Fruit fly (Drosophila melanogaster) whole organism, embryonic: ENCODE data around the gene PolG2.
A peak's percentile ranks its signal among the peaks of the same experiment; 100 is the strongest.

Source experiments
- B-H2 ChIP-seq: fragments of 200-800 bp; sonication (Bioruptor generic); optimal IDR thresholded peaks from 2 replicates; lab custom pipeline; 2018; ENCODE audit warnings: missing biosample characterization, mild to moderate bottlenecking, missing genetic modification characterization
- Bteb2 ChIP-seq: fragments of 200-800 bp; sonication (Bioruptor generic); optimal IDR thresholded peaks from 2 replicates; lab custom pipeline; 2016; ENCODE audit warnings: missing biosample characterization, missing genetic modification characterization
- CG10147 ChIP-seq: fragments of 200-800 bp; sonication (Bioruptor generic); optimal IDR thresholded peaks from 2 replicates; lab custom pipeline; 2019; ENCODE audit warnings: missing biosample characterization, mild to moderate bottlenecking, missing genetic modification characterization, moderate library complexity
- CG10366 ChIP-seq: fragments of 200-800 bp; sonication (Bioruptor generic); IDR thresholded peaks from 2 replicates; pipeline ENCODE4 v1.3.6; 2022; ENCODE audit warnings: missing biosample characterization, missing genetic modification characterization
- CG10979 ChIP-seq: fragments of 200-800 bp; sonication (Bioruptor generic); optimal IDR thresholded peaks from 2 replicates; lab custom pipeline; 2018; ENCODE audit warnings: missing biosample characterization, mild to moderate bottlenecking, missing genetic modification characterization, moderate library complexity
- CG13123 ChIP-seq: fragments of 200-800 bp; sonication (Bioruptor generic); optimal IDR thresholded peaks from 2 replicates; lab custom pipeline; 2016; ENCODE audit warnings: missing biosample characterization, missing genetic modification characterization
- CG14860 ChIP-seq: fragments of 200-800 bp; sonication (Bioruptor generic); IDR thresholded peaks from 3 replicates; pipeline ENCODE4 v1.3.6; 2022; ENCODE audit warnings: missing biosample characterization, missing genetic modification characterization; ENCODE audit not compliant: partially characterized antibody
- CG15269 ChIP-seq: fragments of 200-800 bp; sonication (Bioruptor generic); optimal IDR thresholded peaks from 2 replicates; lab custom pipeline; 2018; ENCODE audit warnings: missing biosample characterization, mild to moderate bottlenecking, missing genetic modification characterization, moderate library complexity
- CG15479 ChIP-seq: fragments of 200-800 bp; sonication (Bioruptor generic); optimal IDR thresholded peaks from 3 replicates; lab custom pipeline; 2019; ENCODE audit warnings: missing biosample characterization, mild to moderate bottlenecking, missing genetic modification characterization, moderate library complexity
- CG1647 ChIP-seq: fragments of 200-800 bp; sonication (Bioruptor generic); optimal IDR thresholded peaks from 3 replicates; lab custom pipeline; 2016; ENCODE audit warnings: missing biosample characterization, missing genetic modification characterization
- CG16815 ChIP-seq: fragments of 200-800 bp; sonication (Bioruptor generic); optimal IDR thresholded peaks from 3 replicates; lab custom pipeline; 2017; ENCODE audit warnings: missing biosample characterization, mild to moderate bottlenecking, missing genetic modification characterization
- CG17385 ChIP-seq: fragments of 200-800 bp; sonication (Bioruptor generic); optimal IDR thresholded peaks from 3 replicates; lab custom pipeline; 2018; ENCODE audit warnings: missing biosample characterization, mild to moderate bottlenecking, missing genetic modification characterization
- CG2678 ChIP-seq: fragments of 200-800 bp; sonication (Bioruptor generic); optimal IDR thresholded peaks from 3 replicates; lab custom pipeline; 2019; ENCODE audit warnings: missing biosample characterization, mild to moderate bottlenecking, missing genetic modification characterization, moderate library complexity
- CG3281 ChIP-seq: fragments of 200-800 bp; sonication (Bioruptor generic); optimal IDR thresholded peaks from 3 replicates; lab custom pipeline; 2017; ENCODE audit warnings: missing biosample characterization, mild to moderate bottlenecking, missing genetic modification characterization
- CG3995 ChIP-seq: fragments of 200-800 bp; sonication (Bioruptor generic); optimal IDR thresholded peaks from 3 replicates; lab custom pipeline; 2016; ENCODE audit warnings: missing biosample characterization, missing genetic modification characterization
- CG6272 ChIP-seq: fragments of 200-800 bp; sonication (Bioruptor generic); IDR thresholded peaks from 2 replicates; pipeline ENCODE4 v1.3.6; 2022; ENCODE audit warnings: missing biosample characterization, missing genetic modification characterization
- CG6854 ChIP-seq: fragments of 200-800 bp; sonication (Bioruptor generic); optimal IDR thresholded peaks from 3 replicates; lab custom pipeline; 2017; ENCODE audit warnings: missing biosample characterization, mild to moderate bottlenecking, missing genetic modification characterization
- CG7556 ChIP-seq: fragments of 200-800 bp; sonication (Bioruptor generic); optimal IDR thresholded peaks from 2 replicates; lab custom pipeline; 2017; ENCODE audit warnings: missing biosample characterization, mild to moderate bottlenecking, missing genetic modification characterization
- CG7745 ChIP-seq: fragments of 200-800 bp; sonication (Bioruptor generic); optimal IDR thresholded peaks from 2 replicates; lab custom pipeline; 2018; ENCODE audit warnings: missing biosample characterization, mild to moderate bottlenecking, missing genetic modification characterization, moderate library complexity
- CG7963 ChIP-seq: fragments of 200-800 bp; sonication (Bioruptor generic); IDR thresholded peaks from 3 replicates; pipeline ENCODE4 v1.3.6; 2022; ENCODE audit warnings: missing biosample characterization, missing genetic modification characterization; ENCODE audit not compliant: partially characterized antibody
- CG9727 ChIP-seq: fragments of 200-800 bp; sonication (Bioruptor generic); optimal IDR thresholded peaks from 3 replicates; lab custom pipeline; 2017; ENCODE audit warnings: missing biosample characterization, mild to moderate bottlenecking, missing genetic modification characterization
- CG9932 ChIP-seq: fragments of 200-800 bp; sonication (Bioruptor generic); IDR thresholded peaks from 2 replicates; pipeline ENCODE4 v1.3.6; 2022; ENCODE audit warnings: missing biosample characterization, missing genetic modification characterization
- CoRest ChIP-seq: fragments of 200-800 bp; sonication (Bioruptor generic); optimal IDR thresholded peaks from 3 replicates; lab custom pipeline; 2018; ENCODE audit warnings: missing biosample characterization, mild to moderate bottlenecking, missing genetic modification characterization, moderate library complexity
- CrebB ChIP-seq: fragments of 200-800 bp; sonication (Bioruptor generic); optimal IDR thresholded peaks from 3 replicates; lab custom pipeline; 2018; ENCODE audit warnings: missing biosample characterization, mild to moderate bottlenecking, missing genetic modification characterization
- HLH3B ChIP-seq: fragments of 200-800 bp; sonication (Bioruptor generic); IDR thresholded peaks from 2 replicates; pipeline ENCODE4 v1.3.6; 2022; ENCODE audit warnings: missing biosample characterization, missing genetic modification characterization
- Max ChIP-seq: fragments of 200-800 bp; sonication (Bioruptor generic); optimal IDR thresholded peaks from 2 replicates; lab custom pipeline; 2016; ENCODE audit warnings: missing biosample characterization, mild to moderate bottlenecking, missing genetic modification characterization
- Opbp ChIP-seq: fragments of 200-800 bp; sonication (Bioruptor generic); IDR thresholded peaks from 3 replicates; pipeline ENCODE4 v1.3.6; 2022; ENCODE audit warnings: missing biosample characterization, missing genetic modification characterization; ENCODE audit not compliant: partially characterized antibody
- PHDP ChIP-seq: fragments of 200-800 bp; sonication (Bioruptor generic); optimal IDR thresholded peaks from 3 replicates; lab custom pipeline; 2018; ENCODE audit warnings: missing biosample characterization, mild to moderate bottlenecking, missing genetic modification characterization, moderate library complexity
- Sin3A ChIP-seq: fragments of >200 bp; optimal IDR thresholded peaks from 2 replicates; lab custom pipeline; 2018
- Xbp1 ChIP-seq: fragments of 200-800 bp; sonication (Bioruptor generic); optimal IDR thresholded peaks from 3 replicates; lab custom pipeline; 2016; ENCODE audit warnings: missing biosample characterization, mild to moderate bottlenecking, missing genetic modification characterization
- ac ChIP-seq: fragments of 200-800 bp; sonication (Bioruptor generic); optimal IDR thresholded peaks from 3 replicates; lab custom pipeline; 2017; ENCODE audit warnings: missing biosample characterization, mild to moderate bottlenecking, missing genetic modification characterization
- ash1 ChIP-seq: fragments of 200-800 bp; sonication (Bioruptor generic); optimal IDR thresholded peaks from 2 replicates; lab custom pipeline; 2018; ENCODE audit warnings: missing biosample characterization, mild to moderate bottlenecking, missing genetic modification characterization
- br ChIP-seq: fragments of >200 bp; optimal IDR thresholded peaks from 2 replicates; lab custom pipeline; 2017
- caup ChIP-seq: fragments of 200-800 bp; sonication (Bioruptor generic); optimal IDR thresholded peaks from 3 replicates; lab custom pipeline; 2017; ENCODE audit warnings: missing biosample characterization, mild to moderate bottlenecking, missing genetic modification characterization, moderate library complexity; ENCODE audit not compliant: severe bottlenecking
- cwo ChIP-seq: fragments of 200-800 bp; sonication (Bioruptor generic); optimal IDR thresholded peaks from 3 replicates; lab custom pipeline; 2017; ENCODE audit warnings: missing biosample characterization, missing genetic modification characterization, mild to moderate bottlenecking, moderate library complexity, missing genetic modification reagents
- fd3F ChIP-seq: fragments of 200-800 bp; sonication (Bioruptor generic); optimal IDR thresholded peaks from 2 replicates; lab custom pipeline; 2018; ENCODE audit warnings: missing biosample characterization, mild to moderate bottlenecking, missing genetic modification characterization, moderate library complexity
- hth ChIP-seq: fragments of >200 bp; optimal IDR thresholded peaks from 2 replicates; lab custom pipeline; 2017; ENCODE audit warnings: inconsistent platforms
- mirr ChIP-seq: fragments of 200-800 bp; sonication (Bioruptor generic); optimal IDR thresholded peaks from 3 replicates; lab custom pipeline; 2018; ENCODE audit warnings: missing biosample characterization, mild to moderate bottlenecking, missing genetic modification characterization
- prd ChIP-seq, 3 experiments: fragments of >200 bp in 2 of 3; fragments of 200-800 bp in 1 of 3; sonication (Bioruptor generic) in 1 of 3; optimal IDR thresholded peaks in 2 of 3; IDR thresholded peaks in 1 of 3; 2 replicates in 2 of 3; 3 replicates in 1 of 3; pipeline versions ENCODE4 v1.3.6 to Lab custom; 2017 to 2022; ENCODE audit warnings: missing biosample characterization in 1 of 3, missing genetic modification characterization in 1 of 3
- sc ChIP-seq, 3 experiments: fragments of >200 bp in 2 of 3; fragments of 200-800 bp in 1 of 3; sonication (Bioruptor generic) in 1 of 3; optimal IDR thresholded peaks; 2 replicates in 2 of 3; 3 replicates in 1 of 3; lab custom pipeline; 2017; ENCODE audit warnings: mild to moderate bottlenecking in 1 of 3, missing biosample characterization in 1 of 3, missing genetic modification characterization in 1 of 3, missing genetic modification reagents in 1 of 3
- schlank ChIP-seq: fragments of 200-800 bp; sonication (Bioruptor generic); optimal IDR thresholded peaks from 2 replicates; lab custom pipeline; 2018; ENCODE audit warnings: missing biosample characterization, mild to moderate bottlenecking, missing genetic modification characterization
- shn ChIP-seq: fragments of 200-800 bp; sonication (Bioruptor generic); optimal IDR thresholded peaks from 3 replicates; lab custom pipeline; 2016; ENCODE audit warnings: missing biosample characterization, missing genetic modification characterization
- slp2 ChIP-seq: fragments of 200-800 bp; sonication (Bioruptor generic); optimal IDR thresholded peaks from 2 replicates; lab custom pipeline; 2016; ENCODE audit warnings: missing biosample characterization, missing genetic modification characterization
- ssp ChIP-seq: fragments of 200-800 bp; sonication (Bioruptor generic); IDR thresholded peaks from 2 replicates; pipeline ENCODE4 v1.3.6; 2022; ENCODE audit warnings: missing biosample characterization, missing genetic modification characterization
- unc-4 ChIP-seq: fragments of 200-800 bp; sonication (Bioruptor generic); IDR thresholded peaks from 2 replicates; pipeline ENCODE4 v1.3.6; 2022; ENCODE audit warnings: missing biosample characterization, missing genetic modification characterization; ENCODE audit not compliant: partially characterized antibody
- wek ChIP-seq: fragments of 200-800 bp; sonication (Bioruptor generic); optimal IDR thresholded peaks from 3 replicates; lab custom pipeline; 2018; ENCODE audit warnings: missing biosample characterization, mild to moderate bottlenecking, missing genetic modification characterization, moderate library complexity
- yki ChIP-seq: fragments of >200 bp; optimal IDR thresholded peaks from 3 replicates; lab custom pipeline; 2018

Gene PolG2

dm6 chr2L:13835002-13835910 lies 2.4 kb upstream of the PolG2 start, which contains the start of the genes mRpS23 and CenG1A (continued):
- peak; percentile 100 for TF ChIP-seq CrebB (tag; lab: Kevin White, UChicago)
- TF ChIP-seq CG10147 (GFP tag; lab: Kevin White, UChicago), result peak; percentile 99
- TF ChIP-seq B-H2 (GFP tag; lab: Kevin White, UChicago), result peak; percentile 99
- peak; percentile 97 for TF ChIP-seq ssp (GFP tag; lab: Robert Waterston, UW)
- TF ChIP-seq Max, result peak; percentile 100
- TF ChIP-seq Sin3A, result peak; percentile 55
- peak; percentile 100 for TF ChIP-seq CG17385 (GFP tag; lab: Kevin White, UChicago)
- TF ChIP-seq Xbp1 (GFP tag; lab: Kevin White, UChicago), result peak; percentile 100
- no peak for TF ChIP-seq br (lab: Kevin White, UChicago)
- peak; percentile 100 for TF ChIP-seq CG16815 (GFP tag; lab: Kevin White, UChicago)
- TF ChIP-seq CG3281 (GFP tag; lab: Kevin White, UChicago), result peak; percentile 100
- TF ChIP-seq CG14860 (GFP tag; lab: Robert Waterston, UW), result peak; percentile 86
- TF ChIP-seq mirr (GFP tag; lab: Kevin White, UChicago), result peak; percentile 100
- TF ChIP-seq slp2, result peak; percentile 100
- peak; percentile 100 for TF ChIP-seq HLH3B (GFP tag; lab: Robert Waterston, UW)
- TF ChIP-seq sc (optimal IDR thresholded peaks at IDR 0.05; lab: Kevin White, UChicago), result no peak
- peak; percentile 99 for TF ChIP-seq sc (GFP tag; optimal IDR thresholded peaks at IDR 0.05; lab: Kevin White, UChicago)
- TF ChIP-seq ac (GFP tag; lab: Kevin White, UChicago), result peak; percentile 99
- TF ChIP-seq prd (optimal IDR thresholded peaks at IDR 0.05; lab: Kevin White, UChicago), result no peak
- peak; percentile 100 for TF ChIP-seq prd (GFP tag; IDR thresholded peaks at IDR 0.05; lab: Robert Waterston, UW)
- TF ChIP-seq Opbp (GFP tag; lab: Robert Waterston, UW), result peak; percentile 63
- no peak for TF ChIP-seq hth (lab: Kevin White, UChicago)
- peak; percentile 100 for TF ChIP-seq fd3F (GFP tag; lab: Kevin White, UChicago)
- TF ChIP-seq CG6854, result peak; percentile 100
- peak; percentile 80 for TF ChIP-seq CG15479
- TF ChIP-seq CG7745 (tag; lab: Kevin White, UChicago), result peak; percentile 97
- peak; percentile 10 for TF ChIP-seq yki (lab: Kevin White, UChicago)
- TF ChIP-seq CG15269, result peak; percentile 100
- peak; percentile 100 for TF ChIP-seq CG10979 (tag; lab: Kevin White, UChicago)
- peak; percentile 99 for TF ChIP-seq CG7556 (GFP tag; lab: Kevin White, UChicago)
- peak; percentile 99 for TF ChIP-seq CG1647 (GFP tag; lab: Kevin White, UChicago)
- TF ChIP-seq CG10366 (GFP tag; lab: Robert Waterston, UW), result peak; percentile 100
- peak; percentile 100 for TF ChIP-seq PHDP
- peak; percentile 82 for TF ChIP-seq unc-4
- TF ChIP-seq CG9932 (GFP tag; lab: Robert Waterston, UW), result peak; percentile 100
- peak; percentile 100 for TF ChIP-seq Bteb2 (GFP tag; lab: Kevin White, UChicago)
- peak; percentile 100 for TF ChIP-seq CG2678 (tag; lab: Kevin White, UChicago)
- peak; percentile 100 for TF ChIP-seq schlank (tag; lab: Kevin White, UChicago)
- TF ChIP-seq shn (GFP tag; lab: Kevin White, UChicago), result peak; percentile 99
- peak; percentile 100 for TF ChIP-seq CoRest (tag; lab: Kevin White, UChicago)
- TF ChIP-seq CG7963 (GFP tag; lab: Robert Waterston, UW), result peak; percentile 74; the same call in 2 of the 3 replicates
- TF ChIP-seq ash1 (GFP tag; lab: Kevin White, UChicago), result peak; percentile 99
- TF ChIP-seq CG6272, result peak; percentile 100
- peak; percentile 99 for TF ChIP-seq wek (GFP tag; lab: Kevin White, UChicago)
- peak; percentile 100 for TF ChIP-seq caup (GFP tag; lab: Kevin White, UChicago)
- peak; percentile 99 for TF ChIP-seq CG9727 (GFP tag; lab: Kevin White, UChicago)
- peak; percentile 95 for TF ChIP-seq CG3995 (GFP tag; lab: Kevin White, UChicago)
- TF ChIP-seq cwo (GFP tag; lab: Kevin White, UChicago), result peak; percentile 99
- peak; percentile 99 for TF ChIP-seq CG13123 (GFP tag; lab: Kevin White, UChicago)
